Fruit fly (Drosophila melanogaster) whole organism, embryonic: ENCODE results near the gene CG14332.
A peak's percentile ranks its signal among the peaks of the same experiment; 100 is the strongest.

Source experiments
- ATbp ChIP-seq: fragments of 200-800 bp; sonication (Bioruptor generic); optimal IDR thresholded peaks from 2 replicates; lab custom pipeline; 2017; ENCODE audit warnings: missing biosample characterization, mild to moderate bottlenecking, missing genetic modification characterization, missing genetic modification reagents
- C15 ChIP-seq: fragments of 200-800 bp; sonication (Bioruptor generic); IDR thresholded peaks from 3 replicates; pipeline ENCODE4 v1.3.6; 2022; ENCODE audit warnings: missing biosample characterization, missing genetic modification characterization
- CG10209 ChIP-seq: fragments of 200-800 bp; sonication (Bioruptor generic); optimal IDR thresholded peaks from 3 replicates; lab custom pipeline; 2017; ENCODE audit warnings: missing biosample characterization, mild to moderate bottlenecking, missing genetic modification characterization, missing genetic modification reagents
- CG10543 ChIP-seq: fragments of 200-800 bp; sonication (Bioruptor generic); optimal IDR thresholded peaks from 3 replicates; lab custom pipeline; 2017; ENCODE audit warnings: missing biosample characterization, mild to moderate bottlenecking, missing genetic modification characterization, moderate library complexity
- CG10565 ChIP-seq: fragments of 200-800 bp; sonication (Bioruptor generic); optimal IDR thresholded peaks from 3 replicates; lab custom pipeline; 2016; ENCODE audit warnings: missing biosample characterization, mild to moderate bottlenecking, missing genetic modification characterization
- CG12391 ChIP-seq: fragments of 200-800 bp; sonication (Bioruptor generic); optimal IDR thresholded peaks from 3 replicates; lab custom pipeline; 2018; ENCODE audit warnings: missing biosample characterization, mild to moderate bottlenecking, missing genetic modification characterization, moderate library complexity
- CG13624 ChIP-seq: fragments of 200-800 bp; sonication (Bioruptor generic); optimal IDR thresholded peaks from 2 replicates; lab custom pipeline; 2016; ENCODE audit warnings: missing biosample characterization, missing genetic modification characterization
- CG14441 ChIP-seq: fragments of 200-800 bp; sonication (Bioruptor generic); IDR thresholded peaks from 2 replicates; pipeline ENCODE4 v1.3.6; 2022; ENCODE audit warnings: missing biosample characterization, missing genetic modification characterization
- CG15011 ChIP-seq: fragments of 200-800 bp; sonication (Bioruptor generic); optimal IDR thresholded peaks from 3 replicates; lab custom pipeline; 2018; ENCODE audit warnings: missing biosample characterization, mild to moderate bottlenecking, missing genetic modification characterization
- CG1603 ChIP-seq: fragments of 200-800 bp; sonication (Bioruptor generic); optimal IDR thresholded peaks from 2 replicates; lab custom pipeline; 2019; ENCODE audit warnings: missing biosample characterization, mild to moderate bottlenecking, missing genetic modification characterization, moderate library complexity
- CG16815 ChIP-seq: fragments of 200-800 bp; sonication (Bioruptor generic); optimal IDR thresholded peaks from 3 replicates; lab custom pipeline; 2017; ENCODE audit warnings: missing biosample characterization, mild to moderate bottlenecking, missing genetic modification characterization
- CG17802 ChIP-seq: fragments of 200-800 bp; sonication (Bioruptor generic); optimal IDR thresholded peaks from 2 replicates; lab custom pipeline; 2018; ENCODE audit warnings: missing biosample characterization, mild to moderate bottlenecking, missing genetic modification characterization, moderate library complexity
- CG18619 ChIP-seq: fragments of 200-800 bp; sonication (Bioruptor generic); optimal IDR thresholded peaks from 3 replicates; lab custom pipeline; 2017; ENCODE audit warnings: missing biosample characterization, mild to moderate bottlenecking, missing genetic modification characterization
- CG18764 ChIP-seq: fragments of 200-800 bp; sonication (Bioruptor generic); optimal IDR thresholded peaks from 3 replicates; lab custom pipeline; 2016; ENCODE audit warnings: missing biosample characterization, missing genetic modification characterization
- CG2678 ChIP-seq: fragments of 200-800 bp; sonication (Bioruptor generic); optimal IDR thresholded peaks from 3 replicates; lab custom pipeline; 2019; ENCODE audit warnings: missing biosample characterization, mild to moderate bottlenecking, missing genetic modification characterization, moderate library complexity
- CG2875 ChIP-seq: fragments of 200-800 bp; sonication (Bioruptor generic); optimal IDR thresholded peaks from 2 replicates; lab custom pipeline; 2017; ENCODE audit warnings: missing biosample characterization, mild to moderate bottlenecking, missing genetic modification characterization, missing genetic modification reagents
- CG3407 ChIP-seq: fragments of 200-800 bp; sonication (Bioruptor generic); optimal IDR thresholded peaks from 2 replicates; lab custom pipeline; 2018; ENCODE audit warnings: missing biosample characterization, mild to moderate bottlenecking, missing genetic modification characterization
- CG4854 ChIP-seq: fragments of 200-800 bp; sonication (Bioruptor generic); optimal IDR thresholded peaks from 2 replicates; lab custom pipeline; 2016; ENCODE audit warnings: missing biosample characterization, missing genetic modification characterization, inconsistent platforms
- CG6272 ChIP-seq: fragments of 200-800 bp; sonication (Bioruptor generic); IDR thresholded peaks from 2 replicates; pipeline ENCODE4 v1.3.6; 2022; ENCODE audit warnings: missing biosample characterization, missing genetic modification characterization
- CG6765 ChIP-seq: fragments of 200-800 bp; sonication (Bioruptor generic); optimal IDR thresholded peaks from 3 replicates; lab custom pipeline; 2017; ENCODE audit warnings: missing biosample characterization, mild to moderate bottlenecking, missing genetic modification characterization
- CG8765 ChIP-seq: fragments of 200-800 bp; sonication (Bioruptor generic); IDR thresholded peaks from 2 replicates; pipeline ENCODE4 v1.3.6; 2022; ENCODE audit warnings: missing biosample characterization, missing genetic modification characterization
- CG9797 ChIP-seq: fragments of 200-800 bp; sonication (Bioruptor generic); optimal IDR thresholded peaks from 3 replicates; lab custom pipeline; 2018; ENCODE audit warnings: missing biosample characterization, mild to moderate bottlenecking, missing genetic modification characterization
- CG9876 ChIP-seq: fragments of 200-800 bp; sonication (Bioruptor generic); optimal IDR thresholded peaks from 2 replicates; lab custom pipeline; 2016; ENCODE audit warnings: missing biosample characterization, missing genetic modification characterization
- Dfd ChIP-seq, 2 experiments: fragments of >200 bp; optimal IDR thresholded peaks; 2 replicates each; lab custom pipeline; 2017; ENCODE audit warnings: missing biosample characterization in 2 of 2, missing genetic modification characterization in 2 of 2
- Fer1 ChIP-seq: fragments of 200-800 bp; sonication (Bioruptor generic); optimal IDR thresholded peaks from 2 replicates; lab custom pipeline; 2017; ENCODE audit warnings: missing biosample characterization, mild to moderate bottlenecking, missing genetic modification characterization
- H15 ChIP-seq: fragments of 200-800 bp; sonication (Bioruptor generic); IDR thresholded peaks from 3 replicates; pipeline ENCODE4 v1.3.6; 2022; ENCODE audit warnings: missing biosample characterization, missing genetic modification characterization
- HLH4C ChIP-seq: fragments of 200-800 bp; sonication (Bioruptor generic); IDR thresholded peaks from 3 replicates; pipeline ENCODE4 v1.3.6; 2022; ENCODE audit warnings: missing biosample characterization, missing genetic modification characterization; ENCODE audit not compliant: partially characterized antibody
- MTF-1 ChIP-seq: fragments of 200-800 bp; sonication (Bioruptor generic); optimal IDR thresholded peaks from 2 replicates; lab custom pipeline; 2018; ENCODE audit warnings: missing biosample characterization, mild to moderate bottlenecking, missing genetic modification characterization, borderline replicate concordance
- NFAT ChIP-seq: fragments of 200-800 bp; sonication (Bioruptor generic); IDR thresholded peaks from 2 replicates; pipeline ENCODE4 v1.3.6; 2022; ENCODE audit warnings: missing biosample characterization, missing genetic modification characterization
- Rx ChIP-seq: fragments of 200-800 bp; sonication (Bioruptor generic); IDR thresholded peaks from 2 replicates; pipeline ENCODE4 v1.3.6; 2022; ENCODE audit warnings: missing biosample characterization, missing genetic modification characterization
- Sox100B ChIP-seq: fragments of 200-800 bp; sonication (Bioruptor generic); optimal IDR thresholded peaks from 3 replicates; lab custom pipeline; 2018; ENCODE audit warnings: missing biosample characterization, mild to moderate bottlenecking, missing genetic modification characterization
- Sox102F ChIP-seq: fragments of 200-800 bp; sonication (Bioruptor generic); optimal IDR thresholded peaks from 2 replicates; lab custom pipeline; 2018; ENCODE audit warnings: missing biosample characterization, mild to moderate bottlenecking, missing genetic modification characterization, moderate library complexity
- Taf1 ChIP-seq: fragments of 200-800 bp; sonication (Bioruptor generic); IDR thresholded peaks from 2 replicates; pipeline ENCODE4 v1.3.6; 2022; ENCODE audit warnings: missing biosample characterization, missing genetic modification characterization
- Trl ChIP-seq, 3 experiments: fragments of >200 bp in 2 of 3; fragments of 200-800 bp in 1 of 3; sonication (Bioruptor generic) in 1 of 3; optimal IDR thresholded peaks; 2 replicates in 1 of 3; 3 replicates in 2 of 3; lab custom pipeline; 2016 to 2017; ENCODE audit warnings: missing biosample characterization in 1 of 3, missing genetic modification characterization in 1 of 3
- Usf ChIP-seq: fragments of 200-800 bp; sonication (Bioruptor generic); optimal IDR thresholded peaks from 2 replicates; lab custom pipeline; 2017; ENCODE audit warnings: missing genotype, missing biosample characterization, missing genetic modification characterization
- ci ChIP-seq: fragments of 200-800 bp; sonication (Bioruptor generic); IDR thresholded peaks from 3 replicates; pipeline ENCODE4 v1.3.6; 2022; ENCODE audit warnings: missing biosample characterization, missing genetic modification characterization
- croc ChIP-seq: fragments of 200-800 bp; sonication (Bioruptor generic); conservative IDR thresholded peaks from 3 replicates; pipeline ENCODE4 v1.3.6; 2022; ENCODE audit warnings: missing biosample characterization, missing genetic modification characterization
- gcm2 ChIP-seq: fragments of 200-800 bp; sonication (Bioruptor generic); optimal IDR thresholded peaks from 2 replicates; lab custom pipeline; 2016; ENCODE audit warnings: missing biosample characterization, missing genetic modification characterization
- gsb ChIP-seq: fragments of 200-800 bp; sonication (Bioruptor generic); IDR thresholded peaks from 2 replicates; pipeline ENCODE4 v1.3.6; 2022; ENCODE audit warnings: missing biosample characterization, missing genetic modification characterization
- hbn ChIP-seq: fragments of 200-800 bp; sonication (Bioruptor generic); IDR thresholded peaks from 2 replicates; pipeline ENCODE4 v1.3.6; 2022; ENCODE audit warnings: missing biosample characterization, missing genetic modification characterization; ENCODE audit not compliant: partially characterized antibody
- lmd ChIP-seq: fragments of 200-800 bp; sonication (Bioruptor generic); IDR thresholded peaks from 2 replicates; pipeline ENCODE4 v1.3.6; 2022; ENCODE audit warnings: missing biosample characterization, missing genetic modification characterization
- lov ChIP-seq, 2 experiments: fragments of 200-800 bp in 1 of 2; fragments of >200 bp in 1 of 2; sonication (Bioruptor generic) in 1 of 2; IDR thresholded peaks in 1 of 2; optimal IDR thresholded peaks in 1 of 2; 2 replicates in 1 of 2; 3 replicates in 1 of 2; pipeline versions ENCODE4 v1.3.6 to Lab custom; 2017 to 2022; ENCODE audit warnings: missing biosample characterization in 1 of 2, missing genetic modification characterization in 1 of 2
- nom ChIP-seq: fragments of 200-800 bp; sonication (Bioruptor generic); optimal IDR thresholded peaks from 2 replicates; lab custom pipeline; 2017; ENCODE audit warnings: missing biosample characterization, missing genetic modification characterization, mild to moderate bottlenecking, moderate library complexity, missing genetic modification reagents
- oc ChIP-seq: fragments of 200-800 bp; sonication (Bioruptor generic); optimal IDR thresholded peaks from 2 replicates; lab custom pipeline; 2018; ENCODE audit warnings: missing biosample characterization, mild to moderate bottlenecking, missing genetic modification characterization, moderate library complexity
- pnt ChIP-seq: fragments of 200-800 bp; sonication (Bioruptor generic); optimal IDR thresholded peaks from 3 replicates; lab custom pipeline; 2016; ENCODE audit warnings: missing biosample characterization, missing genetic modification characterization
- pros ChIP-seq: fragments of 200-800 bp; sonication (Bioruptor generic); optimal IDR thresholded peaks from 3 replicates; lab custom pipeline; 2019; ENCODE audit warnings: missing biosample characterization, mild to moderate bottlenecking, missing genetic modification characterization, moderate library complexity
- rib ChIP-seq: fragments of 200-800 bp; sonication (Bioruptor generic); IDR thresholded peaks from 2 replicates; pipeline ENCODE4 v1.3.6; 2022; ENCODE audit warnings: missing biosample characterization, missing genetic modification characterization
- run ChIP-seq: fragments of 200-800 bp; sonication (Bioruptor generic); optimal IDR thresholded peaks from 3 replicates; lab custom pipeline; 2018; ENCODE audit warnings: missing biosample characterization, mild to moderate bottlenecking, missing genetic modification characterization

CG14332 gene

dm6 chr3R:17386168-17386819, 35.7 kb downstream of the CG14332 start (continued):
- TF ChIP-seq CG17802 (tag; lab: Kevin White, UChicago) (peak; percentile 51), Usf (GFP tag; lab: Kevin White, UChicago) (peak; percentile 18), CG18619 (GFP tag; lab: Kevin White, UChicago) (peak; percentile 43), pros (GFP tag; lab: Kevin White, UChicago) (no peak), H15 (GFP tag; lab: Robert Waterston, UW) (peak; percentile 76), run (tag; lab: Kevin White, UChicago) (peak; percentile 55), Rx (peak; percentile 58), hbn (no peak), CG6272 (GFP tag; lab: Robert Waterston, UW) (peak; percentile 40; the same call in 1 of the 2 replicates), pnt (GFP tag; lab: Kevin White, UChicago) (peak; percentile 32), gcm2 (GFP tag; lab: Kevin White, UChicago) (no peak), Sox102F (GFP tag; lab: Kevin White, UChicago) (peak; percentile 81), CG14441 (GFP tag; lab: Robert Waterston, UW) (peak; percentile 56), CG13624 (GFP tag; lab: Kevin White, UChicago) (no peak), CG1603 (tag; lab: Kevin White, UChicago) (peak; percentile 81), HLH4C (GFP tag; lab: Robert Waterston, UW) (no peak), CG4854 (no peak), CG9876 (no peak), CG10565 (GFP tag; lab: Kevin White, UChicago) (no peak), CG6765 (GFP tag; lab: Kevin White, UChicago) (no peak), CG9797 (GFP tag; lab: Kevin White, UChicago) (no peak), ci (GFP tag; lab: Robert Waterston, UW) (peak; percentile 92), NFAT (GFP tag; lab: Robert Waterston, UW) (no peak), CG15011 (GFP tag; lab: Kevin White, UChicago) (no peak), CG10543 (GFP tag; lab: Kevin White, UChicago) (no peak), croc (peak; percentile 64), CG16815 (GFP tag; lab: Kevin White, UChicago) (peak; percentile 35), Taf1 (GFP tag; lab: Robert Waterston, UW) (no peak; the same call in 1 of the 2 replicates), CG2678 (tag; lab: Kevin White, UChicago) (peak; percentile 82), gsb (GFP tag; lab: Robert Waterston, UW) (no peak), Sox100B (GFP tag; lab: Kevin White, UChicago) (peak; percentile 73), CG2875 (GFP tag; lab: Kevin White, UChicago) (peak; percentile 71), CG18764 (GFP tag; lab: Kevin White, UChicago) (peak; percentile 39), lmd (peak; percentile 69), C15 (no peak; the same call in 2 of the 3 replicates), rib (GFP tag; lab: Robert Waterston, UW) (no peak), CG8765 (GFP tag; lab: Robert Waterston, UW) (peak; percentile 43; the same call in 1 of the 2 replicates), CG12391 (tag; lab: Kevin White, UChicago) (peak; percentile 65), Trl (optimal IDR thresholded peaks at IDR 0.05; lab: Kevin White, UChicago) (no peak), Trl (GFP tag; optimal IDR thresholded peaks at IDR 0.05; lab: Kevin White, UChicago) (peak; percentile 36), Dfd (GFP tag; optimal IDR thresholded peaks at IDR 0.05; lab: Kevin White, UChicago) (no peak), oc (tag; lab: Kevin White, UChicago) (peak; percentile 39), CG10209 (peak; percentile 44), lov (optimal IDR thresholded peaks at IDR 0.05; lab: Kevin White, UChicago) (no peak), lov (GFP tag; IDR thresholded peaks at IDR 0.05; lab: Robert Waterston, UW) (no peak), Fer1 (GFP tag; lab: Kevin White, UChicago) (peak; percentile 72), MTF-1 (peak; percentile 43), nom (peak; percentile 29), CG3407 (GFP tag; lab: Kevin White, UChicago) (peak; percentile 66), ATbp (GFP tag; lab: Kevin White, UChicago) (peak; percentile 77)
